Worm (Caenorhabditis elegans) whole organism, L1 larva: Measurements from ENCODE around the gene rpi-2.
"Not testable (repeated sequence)": the region's sequence is repeated elsewhere in the genome, so short reads cannot be mapped to it uniquely, and the experiment has no call there.

Experiments used
- C16A3.4 ChIP-seq: fragments of 150-350 bp; optimal IDR thresholded peaks from 2 replicates; lab custom pipeline; 2014; ENCODE audit warnings: missing biosample characterization, missing genetic modification characterization
- ama-1 ChIP-seq: fragments of 150-350 bp; optimal IDR thresholded peaks from 2 replicates; lab custom pipeline; 2014
- efl-1 ChIP-seq, 4 experiments: fragments of 150-350 bp; optimal IDR thresholded peaks in 3 of 4; peaks in 1 of 4; 1 replicate in 1 of 4; 2 replicates in 3 of 4; lab custom pipeline; 2014; ENCODE audit warnings: missing biosample characterization in 2 of 4, missing genetic modification characterization in 2 of 4, missing genetic modification reagents in 2 of 4
- egl-13 ChIP-seq: sonication (generic microtip); optimal IDR thresholded peaks from 2 replicates; lab custom pipeline; 2016; ENCODE audit warnings: missing genotype, missing genetic modification reagents, missing genetic modification characterization, missing compliant biosample characterization
- fkh-4 ChIP-seq: sonication (generic microtip); optimal IDR thresholded peaks from 2 replicates; lab custom pipeline; 2016; ENCODE audit warnings: missing compliant biosample characterization, missing genetic modification characterization, borderline replicate concordance
- mep-1 ChIP-seq: fragments of 150-350 bp; optimal IDR thresholded peaks from 2 replicates; lab custom pipeline; 2014; ENCODE audit warnings: missing biosample characterization, missing genetic modification characterization
- nhr-76 ChIP-seq: sonication (generic microtip); optimal IDR thresholded peaks from 2 replicates; lab custom pipeline; 2017; ENCODE audit warnings: missing biosample characterization, missing genetic modification characterization
- snpc-4 ChIP-seq: fragments of 150-350 bp; optimal IDR thresholded peaks from 2 replicates; lab custom pipeline; 2014; ENCODE audit warnings: missing biosample characterization, missing genetic modification characterization
- unc-98 ChIP-seq: fragments of 200-800 bp; sonication (Bioruptor generic); IDR thresholded peaks from 2 replicates; pipeline ENCODE4 v1.3.6; 2022; ENCODE audit warnings: missing genetic modification characterization, missing compliant biosample characterization

- TF ChIP-seq unc-98 (GFP tag; lab: Robert Waterston, UW); fkh-4 (tag; lab: Kevin White, UChicago); nhr-76 (tag; lab: Kevin White, UChicago); ama-1 (lab: Kevin White, UChicago); mep-1 (tag; lab: Kevin White, UChicago); snpc-4; C16A3.4; egl-13 (tag; lab: Kevin White, UChicago); efl-1 (optimal IDR thresholded peaks at IDR 0.05; lab: Kevin White, UChicago); efl-1 (GFP tag; optimal IDR thresholded peaks at IDR 0.05 in 1 of 2; lab: Kevin White, UChicago): not testable (repeated sequence)
Measured at ce11 chrIV:1720902-1721301, 9.8 kb downstream of the rpi-2 start.
